Fruit fly (Drosophila melanogaster) whole organism, embryonic: ENCODE results near the gene Hr38.

Source experiments
- BtbVII ChIP-seq: fragments of 200-800 bp; sonication (Bioruptor generic); optimal IDR thresholded peaks from 3 replicates; lab custom pipeline; 2017; ENCODE audit warnings: missing biosample characterization, mild to moderate bottlenecking, missing genetic modification characterization
- CG13287 ChIP-seq: fragments of 200-800 bp; sonication (Bioruptor generic); IDR thresholded peaks from 2 replicates; pipeline ENCODE4 v1.3.6; 2022; ENCODE audit warnings: missing biosample characterization, missing genetic modification characterization; ENCODE audit not compliant: partially characterized antibody
- CG14014 ChIP-seq: fragments of 200-800 bp; sonication (Bioruptor generic); IDR thresholded peaks from 2 replicates; pipeline ENCODE4 v1.3.6; 2022; ENCODE audit warnings: missing biosample characterization, missing genetic modification characterization
- CG15514 ChIP-seq: fragments of 200-800 bp; sonication (Bioruptor generic); optimal IDR thresholded peaks from 3 replicates; lab custom pipeline; 2017; ENCODE audit warnings: missing biosample characterization, missing genetic modification characterization, mild to moderate bottlenecking, moderate library complexity, missing genetic modification reagents
- CG9797 ChIP-seq: fragments of 200-800 bp; sonication (Bioruptor generic); optimal IDR thresholded peaks from 3 replicates; lab custom pipeline; 2018; ENCODE audit warnings: missing biosample characterization, mild to moderate bottlenecking, missing genetic modification characterization
- CoRest ChIP-seq: fragments of 200-800 bp; sonication (Bioruptor generic); optimal IDR thresholded peaks from 3 replicates; lab custom pipeline; 2018; ENCODE audit warnings: missing biosample characterization, mild to moderate bottlenecking, missing genetic modification characterization, moderate library complexity
- E2f1 ChIP-seq: fragments of 200-800 bp; sonication (Bioruptor generic); IDR thresholded peaks from 2 replicates; pipeline ENCODE4 v1.3.6; 2022; ENCODE audit warnings: missing biosample characterization, missing genetic modification characterization
- PHDP ChIP-seq: fragments of 200-800 bp; sonication (Bioruptor generic); optimal IDR thresholded peaks from 3 replicates; lab custom pipeline; 2018; ENCODE audit warnings: missing biosample characterization, mild to moderate bottlenecking, missing genetic modification characterization, moderate library complexity
- emc ChIP-seq: fragments of 200-800 bp; sonication (Bioruptor generic); optimal IDR thresholded peaks from 2 replicates; lab custom pipeline; 2016; ENCODE audit warnings: missing biosample characterization, missing genetic modification characterization
- hb ChIP-seq: fragments of 200-800 bp; sonication (Bioruptor generic); IDR thresholded peaks from 3 replicates; pipeline ENCODE4 v1.3.6; 2022; ENCODE audit warnings: missing biosample characterization, missing genetic modification characterization; ENCODE audit not compliant: partially characterized antibody

dm6 chr2L:20639821-20640220 lies 74.6 kb downstream of the Hr38 start, which contains the start of gene CG31680:
- TF ChIP-seq CG13287 (GFP tag; lab: Robert Waterston, UW) (no peak), CoRest (tag; lab: Kevin White, UChicago) (no peak), E2f1 (GFP tag; lab: Robert Waterston, UW) (no peak), BtbVII (GFP tag; lab: Kevin White, UChicago) (no peak), CG9797 (GFP tag; lab: Kevin White, UChicago) (no peak), emc (GFP tag; lab: Kevin White, UChicago) (no peak), CG14014 (no peak), hb (GFP tag; lab: Robert Waterston, UW) (no peak), CG15514 (GFP tag; lab: Kevin White, UChicago) (no peak), PHDP (tag; lab: Kevin White, UChicago) (no peak)
